Fruit fly (Drosophila melanogaster) whole organism, embryonic: ENCODE measurements around the gene CG13671.

Experiments used
- Blimp-1 ChIP-seq: fragments of 200-800 bp; sonication (Bioruptor generic); optimal IDR thresholded peaks from 3 replicates; lab custom pipeline; 2018; ENCODE audit warnings: missing biosample characterization, missing genetic modification characterization, mild to moderate bottlenecking, moderate library complexity, missing genetic modification reagents
- CG10462 ChIP-seq: fragments of 200-800 bp; sonication (Bioruptor generic); optimal IDR thresholded peaks from 2 replicates; lab custom pipeline; 2016; ENCODE audit warnings: missing biosample characterization, missing genetic modification characterization
- CG11560 ChIP-seq: fragments of 200-800 bp; sonication (Bioruptor generic); IDR thresholded peaks from 3 replicates; pipeline ENCODE4 v1.3.6; 2022; ENCODE audit warnings: missing biosample characterization, missing genetic modification characterization
- CG11723 ChIP-seq: fragments of 200-800 bp; sonication (Bioruptor generic); optimal IDR thresholded peaks from 2 replicates; lab custom pipeline; 2017; ENCODE audit warnings: missing biosample characterization, mild to moderate bottlenecking, missing genetic modification characterization
- CG12104 ChIP-seq: fragments of 200-800 bp; sonication (Bioruptor generic); optimal IDR thresholded peaks from 3 replicates; lab custom pipeline; 2016; ENCODE audit warnings: missing biosample characterization, missing genetic modification characterization
- CG12391 ChIP-seq: fragments of 200-800 bp; sonication (Bioruptor generic); optimal IDR thresholded peaks from 3 replicates; lab custom pipeline; 2018; ENCODE audit warnings: missing biosample characterization, mild to moderate bottlenecking, missing genetic modification characterization, moderate library complexity
- CG12659 ChIP-seq: fragments of 200-800 bp; sonication (Bioruptor generic); optimal IDR thresholded peaks from 3 replicates; lab custom pipeline; 2017; ENCODE audit warnings: mild to moderate bottlenecking, missing biosample characterization, missing genetic modification reagents, missing genetic modification characterization
- CG14014 ChIP-seq: fragments of 200-800 bp; sonication (Bioruptor generic); IDR thresholded peaks from 2 replicates; pipeline ENCODE4 v1.3.6; 2022; ENCODE audit warnings: missing biosample characterization, missing genetic modification characterization
- CG15011 ChIP-seq: fragments of 200-800 bp; sonication (Bioruptor generic); optimal IDR thresholded peaks from 3 replicates; lab custom pipeline; 2018; ENCODE audit warnings: missing biosample characterization, mild to moderate bottlenecking, missing genetic modification characterization
- CG15601 ChIP-seq: fragments of 200-800 bp; sonication (Bioruptor generic); optimal IDR thresholded peaks from 3 replicates; lab custom pipeline; 2019; ENCODE audit warnings: missing biosample characterization, mild to moderate bottlenecking, missing genetic modification characterization, moderate library complexity
- CG17359 ChIP-seq: fragments of 200-800 bp; sonication (Bioruptor generic); optimal IDR thresholded peaks from 3 replicates; lab custom pipeline; 2018; ENCODE audit warnings: missing biosample characterization, mild to moderate bottlenecking, missing genetic modification characterization, moderate library complexity
- CG17802 ChIP-seq: fragments of 200-800 bp; sonication (Bioruptor generic); optimal IDR thresholded peaks from 2 replicates; lab custom pipeline; 2018; ENCODE audit warnings: missing biosample characterization, mild to moderate bottlenecking, missing genetic modification characterization, moderate library complexity
- CG4730 ChIP-seq: fragments of 200-800 bp; sonication (Bioruptor generic); IDR thresholded peaks from 2 replicates; pipeline ENCODE4 v1.3.6; 2022; ENCODE audit warnings: missing biosample characterization, missing genetic modification characterization
- CG7839 ChIP-seq: fragments of 200-800 bp; sonication (Bioruptor generic); optimal IDR thresholded peaks from 3 replicates; lab custom pipeline; 2018; ENCODE audit warnings: missing biosample characterization, mild to moderate bottlenecking, missing genetic modification characterization, moderate library complexity
- CG8281 ChIP-seq: fragments of 200-800 bp; sonication (Bioruptor generic); optimal IDR thresholded peaks from 2 replicates; lab custom pipeline; 2018; ENCODE audit warnings: missing biosample characterization, mild to moderate bottlenecking, missing genetic modification characterization, moderate library complexity
- CG8944 ChIP-seq: fragments of 200-800 bp; sonication (Bioruptor generic); optimal IDR thresholded peaks from 3 replicates; lab custom pipeline; 2016; ENCODE audit warnings: missing biosample characterization, missing genetic modification characterization
- CG9609 ChIP-seq: fragments of 200-800 bp; sonication (Bioruptor generic); optimal IDR thresholded peaks from 3 replicates; lab custom pipeline; 2016; ENCODE audit warnings: missing biosample characterization, missing genetic modification characterization
- Dp ChIP-seq: fragments of 200-800 bp; sonication (Bioruptor generic); optimal IDR thresholded peaks from 2 replicates; lab custom pipeline; 2018; ENCODE audit warnings: missing biosample characterization, mild to moderate bottlenecking, missing genetic modification characterization, moderate library complexity
- E2f1 ChIP-seq: fragments of 200-800 bp; sonication (Bioruptor generic); IDR thresholded peaks from 2 replicates; pipeline ENCODE4 v1.3.6; 2022; ENCODE audit warnings: missing biosample characterization, missing genetic modification characterization
- Fer3 ChIP-seq: fragments of 200-800 bp; sonication (Bioruptor generic); optimal IDR thresholded peaks from 2 replicates; lab custom pipeline; 2018; ENCODE audit warnings: missing biosample characterization, mild to moderate bottlenecking, missing genetic modification characterization, moderate library complexity
- Gug ChIP-seq: fragments of 200-800 bp; sonication (Bioruptor generic); IDR thresholded peaks from 4 replicates; pipeline ENCODE4 v1.3.6; 2022; ENCODE audit warnings: missing biosample characterization, missing genetic modification characterization
- MBD-R2 ChIP-seq: fragments of 200-800 bp; sonication (Bioruptor generic); IDR thresholded peaks from 2 replicates; pipeline ENCODE4 v1.3.6; 2022; ENCODE audit warnings: missing biosample characterization, missing genetic modification characterization
- NC2α ChIP-seq: fragments of 200-800 bp; sonication (Bioruptor generic); optimal IDR thresholded peaks from 2 replicates; lab custom pipeline; 2016; ENCODE audit warnings: missing biosample characterization, missing genetic modification characterization
- Nf-YB ChIP-seq: fragments of 200-800 bp; sonication (Bioruptor generic); optimal IDR thresholded peaks from 3 replicates; lab custom pipeline; 2019; ENCODE audit warnings: missing biosample characterization, mild to moderate bottlenecking, missing genetic modification characterization, moderate library complexity
- Pdp1 ChIP-seq, 2 experiments: fragments of 200-800 bp; sonication (Bioruptor generic); optimal IDR thresholded peaks; 3 replicates each; lab custom pipeline; 2016; ENCODE audit warnings: missing biosample characterization in 2 of 2, missing genetic modification characterization in 2 of 2, mild to moderate bottlenecking in 1 of 2, moderate library complexity in 1 of 2
- Side ChIP-seq: fragments of 200-800 bp; sonication (Bioruptor generic); optimal IDR thresholded peaks from 2 replicates; lab custom pipeline; 2016; ENCODE audit warnings: missing biosample characterization, missing genetic modification characterization
- ab ChIP-seq: fragments of 200-800 bp; sonication (Bioruptor generic); optimal IDR thresholded peaks from 2 replicates; lab custom pipeline; 2016; ENCODE audit warnings: missing biosample characterization, missing genetic modification characterization
- abd-A ChIP-seq: fragments of 200-800 bp; sonication (Bioruptor generic); optimal IDR thresholded peaks from 3 replicates; lab custom pipeline; 2019; ENCODE audit warnings: missing biosample characterization, mild to moderate bottlenecking, missing genetic modification characterization, moderate library complexity
- al ChIP-seq: fragments of 200-800 bp; sonication (Bioruptor generic); IDR thresholded peaks from 2 replicates; pipeline ENCODE4 v1.3.6; 2022; ENCODE audit warnings: missing biosample characterization, missing genetic modification characterization
- amos ChIP-seq: fragments of 200-800 bp; sonication (Bioruptor generic); IDR thresholded peaks from 2 replicates; pipeline ENCODE4 v1.3.6; 2022; ENCODE audit warnings: missing biosample characterization, missing genetic modification characterization; ENCODE audit not compliant: partially characterized antibody
- bigmax ChIP-seq: fragments of 200-800 bp; sonication (Bioruptor generic); optimal IDR thresholded peaks from 2 replicates; lab custom pipeline; 2018; ENCODE audit warnings: missing biosample characterization, mild to moderate bottlenecking, missing genetic modification characterization
- bsh ChIP-seq, 2 experiments: fragments of 200-800 bp; sonication (Bioruptor generic); optimal IDR thresholded peaks; 2 replicates each; lab custom pipeline; 2017 to 2018; ENCODE audit warnings: mild to moderate bottlenecking in 2 of 2, missing biosample characterization in 2 of 2, missing genetic modification characterization in 2 of 2, moderate library complexity in 1 of 2
- cad ChIP-seq: fragments of >200 bp; optimal IDR thresholded peaks from 2 replicates; lab custom pipeline; 2017; ENCODE audit warnings: missing biosample characterization, missing genetic modification characterization
- ci ChIP-seq: fragments of 200-800 bp; sonication (Bioruptor generic); IDR thresholded peaks from 3 replicates; pipeline ENCODE4 v1.3.6; 2022; ENCODE audit warnings: missing biosample characterization, missing genetic modification characterization
- ewg ChIP-seq: fragments of 200-800 bp; sonication (Bioruptor generic); optimal IDR thresholded peaks from 3 replicates; lab custom pipeline; 2017; ENCODE audit warnings: mild to moderate bottlenecking, missing biosample characterization, missing genetic modification reagents, missing genetic modification characterization
- ham ChIP-seq: fragments of 200-800 bp; sonication (Bioruptor generic); IDR thresholded peaks from 2 replicates; pipeline ENCODE4 v1.3.6; 2022; ENCODE audit warnings: missing biosample characterization, missing genetic modification characterization
- lbe ChIP-seq: fragments of 200-800 bp; sonication (Bioruptor generic); optimal IDR thresholded peaks from 2 replicates; lab custom pipeline; 2016; ENCODE audit warnings: missing biosample characterization, mild to moderate bottlenecking, missing genetic modification characterization
- lmd ChIP-seq: fragments of 200-800 bp; sonication (Bioruptor generic); IDR thresholded peaks from 2 replicates; pipeline ENCODE4 v1.3.6; 2022; ENCODE audit warnings: missing biosample characterization, missing genetic modification characterization
- p53 ChIP-seq: fragments of 200-800 bp; sonication (Bioruptor generic); optimal IDR thresholded peaks from 2 replicates; lab custom pipeline; 2016; ENCODE audit warnings: missing biosample characterization, missing genetic modification characterization
- pan ChIP-seq, 4 experiments: fragments of >200 bp in 3 of 4; fragments of 200-800 bp in 1 of 4; sonication (Bioruptor generic) in 1 of 4; optimal IDR thresholded peaks in 3 of 4; IDR thresholded peaks in 1 of 4; 2 replicates each; pipeline versions ENCODE4 v1.3.6 to Lab custom; 2017 to 2022; ENCODE audit warnings: missing biosample characterization in 2 of 4, missing genetic modification characterization in 2 of 4, mixed read lengths in 1 of 4
- prd ChIP-seq, 3 experiments: fragments of >200 bp in 2 of 3; fragments of 200-800 bp in 1 of 3; sonication (Bioruptor generic) in 1 of 3; optimal IDR thresholded peaks in 2 of 3; IDR thresholded peaks in 1 of 3; 2 replicates in 2 of 3; 3 replicates in 1 of 3; pipeline versions ENCODE4 v1.3.6 to Lab custom; 2017 to 2022; ENCODE audit warnings: missing biosample characterization in 1 of 3, missing genetic modification characterization in 1 of 3
- ranshi ChIP-seq: fragments of 200-800 bp; sonication (Bioruptor generic); IDR thresholded peaks from 2 replicates; pipeline ENCODE4 v1.3.6; 2022; ENCODE audit warnings: missing biosample characterization, missing genetic modification characterization
- salm ChIP-seq: fragments of 200-800 bp; sonication (Bioruptor generic); optimal IDR thresholded peaks from 2 replicates; lab custom pipeline; 2018; ENCODE audit warnings: missing biosample characterization, mild to moderate bottlenecking, missing genetic modification characterization
- sim ChIP-seq: fragments of 200-800 bp; sonication (Bioruptor generic); IDR thresholded peaks from 2 replicates; pipeline ENCODE4 v1.3.6; 2022; ENCODE audit warnings: missing biosample characterization, missing genetic modification characterization
- sqz ChIP-seq: fragments of 200-800 bp; sonication (Bioruptor generic); optimal IDR thresholded peaks from 3 replicates; lab custom pipeline; 2018; ENCODE audit warnings: missing biosample characterization, mild to moderate bottlenecking, missing genetic modification characterization
- stwl ChIP-seq: fragments of 200-800 bp; sonication (Bioruptor generic); optimal IDR thresholded peaks from 3 replicates; lab custom pipeline; 2018; ENCODE audit warnings: missing biosample characterization, mild to moderate bottlenecking, missing genetic modification characterization, moderate library complexity
- tup ChIP-seq: fragments of 200-800 bp; sonication (Bioruptor generic); optimal IDR thresholded peaks from 2 replicates; lab custom pipeline; 2016; ENCODE audit warnings: missing biosample characterization, mild to moderate bottlenecking, missing genetic modification characterization, moderate library complexity
- usp ChIP-seq: fragments of >200 bp; optimal IDR thresholded peaks from 2 replicates; lab custom pipeline; 2017; ENCODE audit warnings: missing biosample characterization, missing genetic modification characterization
- z ChIP-seq: fragments of 200-800 bp; sonication (Bioruptor generic); IDR thresholded peaks from 3 replicates; pipeline ENCODE4 v1.3.6; 2022; ENCODE audit warnings: missing biosample characterization, missing genetic modification characterization

CG13671 gene

DNA sequence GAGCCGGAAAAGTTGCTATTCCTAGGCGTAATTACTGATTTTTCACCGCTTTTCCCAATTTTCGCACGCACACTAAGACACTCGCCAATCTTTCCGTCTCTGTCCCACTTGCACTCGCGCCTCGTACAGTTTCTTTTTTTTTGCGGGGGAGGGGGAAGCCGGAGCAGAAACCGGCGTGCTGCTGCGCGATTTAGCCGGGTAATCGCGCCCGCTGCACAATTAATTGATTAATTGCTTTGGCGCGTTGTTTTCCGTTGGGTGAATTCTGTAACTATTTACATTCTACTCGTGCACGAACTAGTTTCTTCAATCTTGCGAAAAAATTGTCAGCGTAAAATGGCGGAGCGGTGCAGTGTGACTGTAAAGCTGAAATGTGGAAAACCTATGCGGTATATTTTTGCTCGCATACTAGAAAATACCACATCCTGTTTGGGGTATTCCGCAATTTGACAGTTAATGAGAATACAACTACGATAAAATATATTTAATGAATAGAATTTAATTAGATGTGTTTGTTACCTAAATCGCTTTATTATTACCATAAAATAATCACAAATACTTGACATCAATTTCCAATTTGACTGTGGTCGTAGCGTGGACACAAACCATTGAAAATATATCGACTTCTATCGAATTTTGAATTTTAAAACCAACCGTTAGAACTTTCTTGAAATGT, 15.4 kb downstream of the CG13671 start, which contains the start of gene Cpsf6 (continued):
- peak; percentile 29 for TF ChIP-seq CG17802 (tag; lab: Kevin White, UChicago)
- TF ChIP-seq CG15011 (GFP tag; lab: Kevin White, UChicago): peak; percentile 8
- TF ChIP-seq Nf-YB: peak; percentile 11
- TF ChIP-seq lbe (GFP tag; lab: Kevin White, UChicago): peak; percentile 67
- TF ChIP-seq Gug: no peak
- no peak for TF ChIP-seq NC2α
- TF ChIP-seq abd-A (tag; lab: Kevin White, UChicago): no peak
- TF ChIP-seq CG4730: peak; percentile 46; the same call in 1 of the 2 replicates
- peak; percentile 31 for TF ChIP-seq CG9609
- peak; percentile 66 for TF ChIP-seq Fer3 (tag; lab: Kevin White, UChicago)
- TF ChIP-seq CG11723: no peak
- peak; percentile 74 for TF ChIP-seq sqz
- TF ChIP-seq bsh (GFP tag; optimal IDR thresholded peaks at IDR 0.05; lab: Kevin White, UChicago): peak in 1 of 2 experiments; percentile 74
- TF ChIP-seq stwl: peak; percentile 60
- TF ChIP-seq CG12104 (GFP tag; lab: Kevin White, UChicago): peak; percentile 47
- TF ChIP-seq Pdp1 (GFP tag; optimal IDR thresholded peaks at IDR 0.05; lab: Kevin White, UChicago): peak in 1 of 2 experiments; percentile 40
- peak; percentile 87 for TF ChIP-seq CG12391 (tag; lab: Kevin White, UChicago)
- no peak for TF ChIP-seq bigmax (GFP tag; lab: Kevin White, UChicago)
- TF ChIP-seq salm (tag; lab: Kevin White, UChicago): no peak
- peak; percentile 69 for TF ChIP-seq CG15601 (tag; lab: Kevin White, UChicago)
- peak; percentile 67 for TF ChIP-seq Dp (GFP tag; lab: Kevin White, UChicago)
- peak; percentile 20; the same call in 1 of the 2 replicates for TF ChIP-seq E2f1 (GFP tag; lab: Robert Waterston, UW)
- TF ChIP-seq CG14014 (GFP tag; lab: Robert Waterston, UW): peak; percentile 56
- TF ChIP-seq CG8281: peak; percentile 15
- no peak for TF ChIP-seq CG11560 (tag; lab: Robert Waterston, UW)
- no peak for TF ChIP-seq tup (GFP tag; lab: Kevin White, UChicago)
- TF ChIP-seq ewg (GFP tag; lab: Kevin White, UChicago): peak; percentile 19
- peak; percentile 52 for TF ChIP-seq CG17359 (tag; lab: Kevin White, UChicago)
- no peak for TF ChIP-seq Side (GFP tag; lab: Kevin White, UChicago)
- TF ChIP-seq CG12659: peak; percentile 60
- no peak for TF ChIP-seq ham (GFP tag; lab: Robert Waterston, UW)

DNA sequence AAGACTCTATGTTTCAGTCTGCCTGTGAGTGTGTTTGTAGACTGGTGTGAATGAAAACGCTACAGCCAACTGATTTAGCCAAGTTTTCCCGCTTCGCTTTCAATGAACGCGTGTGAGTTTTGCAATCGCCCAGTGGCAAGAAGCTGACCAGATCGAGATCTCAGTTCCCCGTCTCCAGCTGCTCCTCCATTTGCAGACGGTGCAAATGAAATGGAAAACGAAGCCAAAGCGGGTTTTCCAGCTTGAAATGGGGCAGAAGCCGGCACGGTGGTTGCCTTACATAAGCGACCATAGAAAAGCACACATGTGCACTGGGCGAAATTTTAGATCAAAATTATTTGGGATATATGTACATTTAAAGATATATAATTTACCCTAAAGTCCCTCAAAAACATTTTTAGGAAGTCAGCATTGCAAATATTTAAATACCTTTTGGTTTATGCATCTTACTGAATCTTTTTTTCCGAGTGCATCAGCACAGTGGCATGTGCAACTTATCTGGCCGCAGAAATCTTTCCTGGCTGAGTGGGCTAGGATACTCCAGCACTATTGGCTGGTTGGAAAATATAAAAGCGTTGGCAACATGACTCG, 19.1 kb downstream of the CG13671 start, which contains the start of gene CG43059:
TSS of gene CG43059 (minus strand) at position 51 of the 591 bp plus-strand sequence.
- TF ChIP-seq sim (GFP tag; lab: Robert Waterston, UW): no peak
- TF ChIP-seq ab: no peak
- no peak for TF ChIP-seq p53 (GFP tag; lab: Kevin White, UChicago)
- no peak for TF ChIP-seq amos (GFP tag; lab: Robert Waterston, UW)
- TF ChIP-seq usp (GFP tag; lab: Kevin White, UChicago): no peak
- TF ChIP-seq pan (optimal IDR thresholded peaks at IDR 0.05; lab: Kevin White, UChicago): no peak
- TF ChIP-seq pan (GFP tag; optimal IDR thresholded peaks at IDR 0.05 in 1 of 2, IDR thresholded peaks at IDR 0.05 in 1 of 2): no peak
- TF ChIP-seq MBD-R2: no peak
- TF ChIP-seq CG7839 (tag; lab: Kevin White, UChicago): no peak
- TF ChIP-seq cad: no peak
- TF ChIP-seq ranshi: no peak
- TF ChIP-seq ci (GFP tag; lab: Robert Waterston, UW): no peak
- TF ChIP-seq al: no peak
- TF ChIP-seq CG8944 (GFP tag; lab: Kevin White, UChicago): no peak
- no peak for TF ChIP-seq z
- TF ChIP-seq prd (optimal IDR thresholded peaks at IDR 0.05; lab: Kevin White, UChicago): no peak
- TF ChIP-seq prd (GFP tag; IDR thresholded peaks at IDR 0.05; lab: Robert Waterston, UW): peak; percentile 29; the same call in 1 of the 3 replicates
- TF ChIP-seq CG10462 (GFP tag; lab: Kevin White, UChicago): no peak
- peak; percentile 32 for TF ChIP-seq Blimp-1 (GFP tag; lab: Kevin White, UChicago)
- no peak for TF ChIP-seq Dp (GFP tag; lab: Kevin White, UChicago)
- no peak for TF ChIP-seq lmd (GFP tag; lab: Robert Waterston, UW)
